Worm (Caenorhabditis elegans) whole organism, L1 larva: ENCODE measurements around the gene C45B11.5.

ENCODE experiments used
- C04F5.9 ChIP-seq: sonication (generic microtip); optimal IDR thresholded peaks from 2 replicates; lab custom pipeline; 2016; ENCODE audit warnings: missing genetic modification characterization, missing compliant biosample characterization
- C16A3.4 ChIP-seq: fragments of 150-350 bp; optimal IDR thresholded peaks from 2 replicates; lab custom pipeline; 2014; ENCODE audit warnings: missing biosample characterization, missing genetic modification characterization
- F16B12.6 ChIP-seq: fragments of 150-350 bp; optimal IDR thresholded peaks from 2 replicates; lab custom pipeline; 2014; ENCODE audit warnings: missing biosample characterization, missing genetic modification characterization
- Y116A8C.19 ChIP-seq: sonication (generic microtip); optimal IDR thresholded peaks from 2 replicates; lab custom pipeline; 2016; ENCODE audit warnings: missing compliant biosample characterization, missing genetic modification characterization, borderline replicate concordance
- aha-1 ChIP-seq: fragments of 150-350 bp; optimal IDR thresholded peaks from 2 replicates; lab custom pipeline; 2014; ENCODE audit warnings: missing biosample characterization, missing genetic modification characterization
- alr-1 ChIP-seq: fragments of 200-800 bp; sonication (Bioruptor generic); optimal IDR thresholded peaks from 2 replicates; lab custom pipeline; 2018; ENCODE audit warnings: borderline replicate concordance, mild to moderate bottlenecking, missing genetic modification characterization, missing compliant biosample characterization
- blmp-1 ChIP-seq: fragments of 150-350 bp; optimal IDR thresholded peaks from 2 replicates; lab custom pipeline; 2014; ENCODE audit warnings: missing biosample characterization, missing genetic modification characterization
- ceh-63 ChIP-seq: fragments of 200-800 bp; sonication (Bioruptor generic); optimal IDR thresholded peaks from 2 replicates; lab custom pipeline; 2018; ENCODE audit warnings: mild to moderate bottlenecking, missing genetic modification characterization, missing compliant biosample characterization
- ceh-82 ChIP-seq, 3 experiments: fragments of 150-350 bp in 1 of 3; sonication (generic microtip) in 2 of 3; optimal IDR thresholded peaks; 2 replicates each; lab custom pipeline; 2014 to 2017; ENCODE audit warnings: missing biosample characterization in 3 of 3, missing genetic modification characterization in 3 of 3
- ceh-90 ChIP-seq: sonication (generic microtip); optimal IDR thresholded peaks from 2 replicates; lab custom pipeline; 2016; ENCODE audit warnings: missing genetic modification characterization, missing compliant biosample characterization
- dsc-1 ChIP-seq: sonication (generic microtip); optimal IDR thresholded peaks from 2 replicates; lab custom pipeline; 2016; ENCODE audit warnings: mild to moderate bottlenecking, missing genetic modification characterization, missing compliant biosample characterization
- efl-1 ChIP-seq, 4 experiments: fragments of 150-350 bp; optimal IDR thresholded peaks in 3 of 4; peaks in 1 of 4; 1 replicate in 1 of 4; 2 replicates in 3 of 4; lab custom pipeline; 2014; ENCODE audit warnings: missing biosample characterization in 2 of 4, missing genetic modification characterization in 2 of 4, missing genetic modification reagents in 2 of 4
- egl-13 ChIP-seq: sonication (generic microtip); optimal IDR thresholded peaks from 2 replicates; lab custom pipeline; 2016; ENCODE audit warnings: missing genotype, missing genetic modification reagents, missing genetic modification characterization, missing compliant biosample characterization
- elt-2 ChIP-seq: sonication (generic microtip); optimal IDR thresholded peaks from 2 replicates; lab custom pipeline; 2016; ENCODE audit warnings: missing genetic modification characterization, mild to moderate bottlenecking, inconsistent platforms, missing compliant biosample characterization, missing genetic modification reagents
- elt-3 ChIP-seq, 6 experiments: fragments of 150-350 bp in 1 of 6; sonication (generic microtip); optimal IDR thresholded peaks; 2 replicates each; lab custom pipeline; 2017 to 2018; ENCODE audit warnings: missing biosample characterization in 6 of 6, missing genetic modification characterization in 6 of 6, inconsistent platforms in 1 of 6
- fkh-10 ChIP-seq: sonication (generic microtip); optimal IDR thresholded peaks from 2 replicates; lab custom pipeline; 2017; ENCODE audit warnings: missing biosample characterization, missing genetic modification reagents, missing genetic modification characterization
- fkh-4 ChIP-seq: sonication (generic microtip); optimal IDR thresholded peaks from 2 replicates; lab custom pipeline; 2016; ENCODE audit warnings: missing compliant biosample characterization, missing genetic modification characterization, borderline replicate concordance
- fkh-8 ChIP-seq: sonication (generic microtip); optimal IDR thresholded peaks from 2 replicates; lab custom pipeline; 2016; ENCODE audit warnings: mild to moderate bottlenecking, missing genetic modification characterization, missing compliant biosample characterization
- hpl-2 ChIP-seq: fragments of 150-350 bp; optimal IDR thresholded peaks from 2 replicates; lab custom pipeline; 2014; ENCODE audit warnings: missing biosample characterization, missing genetic modification reagents, missing genetic modification characterization
- irx-1 ChIP-seq: sonication (generic microtip); optimal IDR thresholded peaks from 2 replicates; lab custom pipeline; 2016; ENCODE audit warnings: missing genetic modification characterization, missing compliant biosample characterization
- lin-13 ChIP-seq: fragments of 150-350 bp; optimal IDR thresholded peaks from 2 replicates; lab custom pipeline; 2014; ENCODE audit warnings: missing biosample characterization, missing genetic modification reagents, missing genetic modification characterization
- mdl-1 ChIP-seq, 2 experiments: fragments of 150-350 bp; optimal IDR thresholded peaks; 2 replicates each; lab custom pipeline; 2014 to 2017; ENCODE audit warnings: missing biosample characterization in 2 of 2, missing genetic modification characterization in 2 of 2, inconsistent platforms in 1 of 2
- mep-1 ChIP-seq: fragments of 150-350 bp; optimal IDR thresholded peaks from 2 replicates; lab custom pipeline; 2014; ENCODE audit warnings: missing biosample characterization, missing genetic modification characterization
- nhr-12 ChIP-seq: sonication (generic microtip); optimal IDR thresholded peaks from 2 replicates; lab custom pipeline; 2017; ENCODE audit warnings: missing biosample characterization, missing genetic modification characterization
- nhr-47 ChIP-seq: sonication (generic microtip); optimal IDR thresholded peaks from 2 replicates; lab custom pipeline; 2016; ENCODE audit warnings: mild to moderate bottlenecking, missing genetic modification characterization, moderate library complexity, missing compliant biosample characterization
- nhr-71 ChIP-seq: sonication (generic microtip); optimal IDR thresholded peaks from 2 replicates; lab custom pipeline; 2016; ENCODE audit warnings: mild to moderate bottlenecking, missing genetic modification characterization, moderate library complexity, missing compliant biosample characterization
- nhr-84 ChIP-seq: sonication (generic microtip); optimal IDR thresholded peaks from 2 replicates; lab custom pipeline; 2017; ENCODE audit warnings: missing biosample characterization, missing genetic modification characterization
- nhr-85 ChIP-seq: sonication (generic microtip); peaks from one replicate; lab custom pipeline; 2016; ENCODE audit warnings: missing genetic modification characterization, inconsistent platforms, missing compliant biosample characterization
- nhr-90 ChIP-seq: sonication (generic microtip); optimal IDR thresholded peaks from 2 replicates; lab custom pipeline; 2016; ENCODE audit warnings: mild to moderate bottlenecking, missing genetic modification characterization, missing compliant biosample characterization; ENCODE audit not compliant: poor library complexity
- pag-3 ChIP-seq: sonication (generic microtip); optimal IDR thresholded peaks from 2 replicates; lab custom pipeline; 2017; ENCODE audit warnings: missing genetic modification characterization, mild to moderate bottlenecking, missing compliant biosample characterization, antibody characterized with exemption, borderline replicate concordance; ENCODE audit not compliant: insufficient read depth
- pax-3 ChIP-seq: fragments of 200-800 bp; sonication (Bioruptor generic); optimal IDR thresholded peaks from 2 replicates; lab custom pipeline; 2018; ENCODE audit warnings: mild to moderate bottlenecking, missing genetic modification characterization, moderate library complexity, missing compliant biosample characterization
- skn-1 ChIP-seq: fragments of 150-350 bp; optimal IDR thresholded peaks from 2 replicates; lab custom pipeline; 2014; ENCODE audit warnings: missing biosample characterization, missing genetic modification characterization
- snu-23 ChIP-seq: sonication (generic microtip); optimal IDR thresholded peaks from 2 replicates; lab custom pipeline; 2016; ENCODE audit warnings: missing genetic modification characterization, missing compliant biosample characterization
- sup-37 ChIP-seq: fragments of 200-800 bp; sonication (Bioruptor generic); optimal IDR thresholded peaks from 2 replicates; lab custom pipeline; 2018; ENCODE audit warnings: mild to moderate bottlenecking, missing genetic modification characterization, missing compliant biosample characterization
- swsn-7 ChIP-seq: sonication (generic microtip); optimal IDR thresholded peaks from 2 replicates; lab custom pipeline; 2016; ENCODE audit warnings: missing genetic modification characterization, missing compliant biosample characterization
- unc-30 ChIP-seq: sonication (generic microtip); optimal IDR thresholded peaks from 2 replicates; lab custom pipeline; 2017; ENCODE audit warnings: missing biosample characterization, missing genetic modification characterization
- unc-62 ChIP-seq: fragments of 150-350 bp; optimal IDR thresholded peaks from 2 replicates; lab custom pipeline; 2014; ENCODE audit warnings: missing biosample characterization, missing genetic modification reagents, missing genetic modification characterization
- unc-86 ChIP-seq: sonication (generic microtip); optimal IDR thresholded peaks from 2 replicates; lab custom pipeline; 2016; ENCODE audit warnings: missing genetic modification characterization, missing compliant biosample characterization
- unc-98 ChIP-seq: fragments of 200-800 bp; sonication (Bioruptor generic); IDR thresholded peaks from 2 replicates; pipeline ENCODE4 v1.3.6; 2022; ENCODE audit warnings: missing genetic modification characterization, missing compliant biosample characterization
- vab-15 ChIP-seq: sonication (generic microtip); optimal IDR thresholded peaks from 2 replicates; lab custom pipeline; 2017; ENCODE audit warnings: missing genotype, mild to moderate bottlenecking, missing genetic modification characterization, missing compliant biosample characterization
- xbp-1 ChIP-seq: sonication (generic microtip); optimal IDR thresholded peaks from 2 replicates; lab custom pipeline; 2016; ENCODE audit warnings: missing genetic modification characterization, missing compliant biosample characterization
- zag-1 ChIP-seq: fragments of 150-350 bp; optimal IDR thresholded peaks from 2 replicates; lab custom pipeline; 2014; ENCODE audit warnings: missing biosample characterization, missing genetic modification characterization
- ztf-11 ChIP-seq, 2 experiments: sonication (generic microtip); optimal IDR thresholded peaks; 2 replicates each; lab custom pipeline; 2016 to 2017; ENCODE audit warnings: missing genetic modification characterization in 2 of 2, missing biosample characterization in 1 of 2, missing compliant biosample characterization in 1 of 2
- ztf-4 ChIP-seq: fragments of 150-350 bp; optimal IDR thresholded peaks from 2 replicates; lab custom pipeline; 2014; ENCODE audit warnings: missing biosample characterization, missing genetic modification characterization

C45B11.5 gene

DNA sequence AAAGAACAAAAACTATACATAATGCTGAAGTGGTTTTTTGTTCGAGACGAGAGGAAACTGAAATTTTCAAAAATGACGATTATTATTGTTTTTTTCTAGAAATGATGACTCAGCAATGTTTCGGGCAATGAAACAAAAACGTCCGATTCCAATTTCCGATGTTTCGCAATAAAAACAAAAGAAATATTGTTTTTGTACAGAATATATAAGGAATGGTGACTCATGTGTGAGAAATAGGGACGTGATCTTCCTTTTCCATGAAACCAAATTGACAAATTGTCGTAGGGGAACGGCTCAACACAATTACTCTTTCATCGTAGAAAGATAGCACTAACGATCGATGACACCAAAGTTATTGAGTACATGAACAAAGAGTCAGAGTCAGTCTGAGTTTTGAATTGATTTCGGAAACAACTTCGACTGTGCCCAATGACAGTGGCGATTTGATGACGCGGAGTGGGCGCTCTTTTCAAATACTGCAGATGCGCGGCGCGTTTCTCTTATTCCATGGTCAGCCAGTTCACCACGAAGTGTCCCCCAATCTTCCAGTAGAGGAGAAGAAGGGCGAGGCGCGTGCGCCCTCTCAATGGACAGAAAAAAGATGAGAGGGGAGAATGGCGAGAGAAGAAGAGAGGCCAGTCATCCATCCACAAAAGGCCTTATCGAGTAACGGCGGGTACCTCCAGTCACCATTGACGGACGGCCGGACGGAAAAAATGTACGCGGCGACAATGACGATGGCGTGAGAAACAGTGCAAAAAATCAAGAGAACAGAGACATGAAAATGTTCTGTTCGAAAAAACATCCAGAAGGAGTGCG lies 33.8 kb downstream of the C45B11.5 start (continued):
- no peak for TF ChIP-seq unc-98
- no peak for TF ChIP-seq xbp-1 (tag; lab: Kevin White, UChicago)
- no peak for TF ChIP-seq nhr-47
- TF ChIP-seq fkh-8 (tag; lab: Kevin White, UChicago), result peak; percentile 2
- no peak for TF ChIP-seq pag-3
- TF ChIP-seq ceh-90, result no peak
- no peak for TF ChIP-seq ceh-63 (GFP tag; lab: Kevin White, UChicago)
- TF ChIP-seq aha-1 (tag; lab: Kevin White, UChicago), result no peak
- TF ChIP-seq Y116A8C.19 (tag; lab: Kevin White, UChicago), result no peak
- TF ChIP-seq ztf-4, result no peak
- peak; percentile 26 for TF ChIP-seq swsn-7
- no peak for TF ChIP-seq F16B12.6 (tag; lab: Kevin White, UChicago)
- TF ChIP-seq efl-1 (optimal IDR thresholded peaks at IDR 0.05; lab: Kevin White, UChicago), result no peak
- TF ChIP-seq efl-1 (GFP tag; optimal IDR thresholded peaks at IDR 0.05 in 1 of 2; lab: Kevin White, UChicago), result peak in 1 of 2 experiments; percentile 67
- TF ChIP-seq pax-3, result no peak
- TF ChIP-seq ceh-82 (tag; optimal IDR thresholded peaks at IDR 0.05; lab: Kevin White, UChicago), result peak in 1 of 3 experiments; percentile 42
- no peak for TF ChIP-seq unc-62 (GFP tag; lab: Kevin White, UChicago)
- peak; percentile 35 for TF ChIP-seq blmp-1 (tag; lab: Kevin White, UChicago)
- TF ChIP-seq C16A3.4 (tag; lab: Kevin White, UChicago), result no peak
- TF ChIP-seq hpl-2 (GFP tag; lab: Kevin White, UChicago), result no peak
- peak; percentile 14 for TF ChIP-seq unc-86 (tag; lab: Kevin White, UChicago)
- TF ChIP-seq snu-23 (GFP tag; lab: Kevin White, UChicago), result peak; percentile 45
- no peak for TF ChIP-seq alr-1 (tag; lab: Kevin White, UChicago)
- TF ChIP-seq sup-37, result no peak
- no peak for TF ChIP-seq zag-1
- TF ChIP-seq mep-1 (tag; lab: Kevin White, UChicago), result no peak
- no peak for TF ChIP-seq nhr-12
- no peak for TF ChIP-seq elt-3 (tag; optimal IDR thresholded peaks at IDR 0.05; lab: Kevin White, UChicago)
- no peak for TF ChIP-seq nhr-84
- no peak for TF ChIP-seq unc-30 (tag; lab: Kevin White, UChicago)
- no peak for TF ChIP-seq egl-13 (tag; lab: Kevin White, UChicago)
- TF ChIP-seq ztf-11 (tag; optimal IDR thresholded peaks at IDR 0.05; lab: Kevin White, UChicago), result no peak
- TF ChIP-seq nhr-90 (tag; lab: Kevin White, UChicago), result no peak
- TF ChIP-seq nhr-71 (tag; lab: Kevin White, UChicago), result peak; percentile 3
- peak in 1 of 2 experiments; percentile 51 for TF ChIP-seq mdl-1 (tag; optimal IDR thresholded peaks at IDR 0.05; lab: Kevin White, UChicago)
- no peak for TF ChIP-seq C04F5.9 (tag; lab: Kevin White, UChicago)
- TF ChIP-seq skn-1 (tag; lab: Kevin White, UChicago), result no peak
- peak; percentile 1 for TF ChIP-seq lin-13 (GFP tag; lab: Kevin White, UChicago)
- no peak for TF ChIP-seq fkh-10 (GFP tag; lab: Kevin White, UChicago)
- no peak for TF ChIP-seq vab-15 (tag; lab: Kevin White, UChicago)
- no peak for TF ChIP-seq fkh-4 (tag; lab: Kevin White, UChicago)
- no peak for TF ChIP-seq dsc-1 (tag; lab: Kevin White, UChicago)
- TF ChIP-seq, all 84 proteins: peak for 17

- peak; percentile 26 for TF ChIP-seq ztf-4
- no peak for TF ChIP-seq irx-1 (tag; lab: Kevin White, UChicago)
- TF ChIP-seq nhr-85 (tag; lab: Kevin White, UChicago), result peak; percentile 41
- no peak for TF ChIP-seq elt-2 (tag; lab: Kevin White, UChicago)
- TF ChIP-seq, all 84 proteins: peak for 2
Measured at ce11 chrV:11076028-11076402, 34.4 kb downstream of the C45B11.5 start.
